Worm (Caenorhabditis elegans): ENCODE measurements around the gene C39E9.7.

ce11 chrIV:13078342-13078741, 1.8 kb upstream of the C39E9.7 start:
- TF ChIP-seq dmd-8 (GFP tag; IDR thresholded peaks at IDR 0.05) (no peak), unc-39 (tag; optimal IDR thresholded peaks at IDR 0.05) (no peak), ceh-82 (tag; optimal IDR thresholded peaks at IDR 0.05) (no peak), ZK337.2 (GFP tag; IDR thresholded peaks at IDR 0.05) (no peak), skn-1 (tag; optimal IDR thresholded peaks at IDR 0.05) (no peak), ceh-20 (GFP tag; IDR thresholded peaks at IDR 0.05) (no peak), unc-62 (GFP tag; optimal IDR thresholded peaks at IDR 0.05 in 1 of 2) (peak in 1 of 2 experiments; percentile 96), unc-62 (tag; optimal IDR thresholded peaks at IDR 0.05) (no peak), nhr-11 (tag; optimal IDR thresholded peaks at IDR 0.05) (no peak), gei-8 (GFP tag; optimal IDR thresholded peaks at IDR 0.05) (no peak), vab-7 (GFP tag; IDR thresholded peaks at IDR 0.05) (0 out of 2 replicates have a peak, but pooled peaks have one; percentile 7), ztf-11 (tag; optimal IDR thresholded peaks at IDR 0.05) (no peak), madf-5 (GFP tag; IDR thresholded peaks at IDR 0.05) (no peak)

All from whole organism, L4 larva.